7 worm cellular contexts compared by ENCODE assay signal in genomic region chrX:6250272-6250752, ce11.
TF ChIP-seq lines count a peak whose summit lies in the region.

No protein-coding gene starts in this region.

TF ChIP-seq in whole organism, L1 larva, 84 proteins besides CTCF, POLR2A, EP300 and RAD21 (continues in another document):
- TF ChIP-seq lin-14 (GFP tag; optimal IDR thresholded peaks at IDR 0.05; lab: Kevin White, UChicago) (peak; percentile 92), lsy-2 (tag; optimal IDR thresholded peaks at IDR 0.05; lab: Kevin White, UChicago) (peak; percentile 11 to 47), nhr-90 (tag; optimal IDR thresholded peaks at IDR 0.05; lab: Kevin White, UChicago; ENCODE audit: poor library complexity) (peak; percentile 76), nhr-85 (tag; lab: Kevin White, UChicago) (peak; percentile 97), blmp-1 (tag; optimal IDR thresholded peaks at IDR 0.05; lab: Kevin White, UChicago) (peak; percentile 72), mep-1 (tag; optimal IDR thresholded peaks at IDR 0.05; lab: Kevin White, UChicago) (peak; percentile 84), hlh-4 (tag; optimal IDR thresholded peaks at IDR 0.05; lab: Kevin White, UChicago) (no peak), unc-30 (tag; optimal IDR thresholded peaks at IDR 0.05; lab: Kevin White, UChicago) (no peak), rnt-1 (tag; optimal IDR thresholded peaks at IDR 0.05; lab: Kevin White, UChicago) (peak; percentile 82), lir-3 (tag; optimal IDR thresholded peaks at IDR 0.05; lab: Kevin White, UChicago; ENCODE audit: poor library complexity) (no peak), nhr-20 (tag; optimal IDR thresholded peaks at IDR 0.05; lab: Kevin White, UChicago) (peak; percentile 84), zag-1 (tag; optimal IDR thresholded peaks at IDR 0.05; lab: Kevin White, UChicago) (no peak), lin-35 (GFP tag; optimal IDR thresholded peaks at IDR 0.05; lab: Kevin White, UChicago) (peak in 1 of 2 experiments; percentile 64)

TF ChIP-seq in whole organism, L2 larva, 48 proteins besides CTCF, POLR2A, EP300 and RAD21 (continues in another document):
- no peak for TF ChIP-seq Y55F3AM.14 (GFP tag; optimal IDR thresholded peaks at IDR 0.05; lab: Kevin White, UChicago)
- peak in 1 of 2 experiments; percentile 32 for TF ChIP-seq lsy-2 (tag; optimal IDR thresholded peaks at IDR 0.05; lab: Kevin White, UChicago)
- peak; percentile 42 for TF ChIP-seq crh-2 (tag; optimal IDR thresholded peaks at IDR 0.05; lab: Kevin White, UChicago)
- no peak for TF ChIP-seq skn-1 (tag; optimal IDR thresholded peaks at IDR 0.05; lab: Kevin White, UChicago)
- TF ChIP-seq dmd-4 (tag; optimal IDR thresholded peaks at IDR 0.05; lab: Kevin White, UChicago) = no peak
- TF ChIP-seq unc-55 (GFP tag; optimal IDR thresholded peaks at IDR 0.05; lab: Kevin White, UChicago) = peak; percentile 17
- no peak for TF ChIP-seq nhr-12 (tag; optimal IDR thresholded peaks at IDR 0.05; lab: Kevin White, UChicago)
- peak; percentile 70 for TF ChIP-seq sma-3 (GFP tag; optimal IDR thresholded peaks at IDR 0.05; lab: Kevin White, UChicago)
- no peak for TF ChIP-seq unc-62 (GFP tag; optimal IDR thresholded peaks at IDR 0.05; lab: Kevin White, UChicago)
- no peak for TF ChIP-seq lin-39 (tag; optimal IDR thresholded peaks at IDR 0.05; lab: Kevin White, UChicago)
- TF ChIP-seq alr-1 (tag; optimal IDR thresholded peaks at IDR 0.05; lab: Kevin White, UChicago) = no peak
- peak; percentile 8 for TF ChIP-seq lin-13 (GFP tag; optimal IDR thresholded peaks at IDR 0.05; lab: Kevin White, UChicago)
- TF ChIP-seq sem-4 (tag; optimal IDR thresholded peaks at IDR 0.05; lab: Kevin White, UChicago) = peak; percentile 75
- no peak for TF ChIP-seq nhr-6 (tag; optimal IDR thresholded peaks at IDR 0.05; lab: Kevin White, UChicago)

TF ChIP-seq in whole organism, L3 larva, 47 proteins besides CTCF, POLR2A, EP300 and RAD21 (continues in another document):
- TF ChIP-seq ceh-28 (tag; optimal IDR thresholded peaks at IDR 0.05; lab: Kevin White, UChicago) (no peak), fkh-10 (GFP tag; optimal IDR thresholded peaks at IDR 0.05; lab: Kevin White, UChicago) (no peak), ceh-82 (tag; optimal IDR thresholded peaks at IDR 0.05; lab: Kevin White, UChicago) (no peak), hmg-11 (tag; optimal IDR thresholded peaks at IDR 0.05; lab: Kevin White, UChicago) (no peak), zag-1 (tag; optimal IDR thresholded peaks at IDR 0.05; lab: Kevin White, UChicago) (no peak), nhr-67 (tag; optimal IDR thresholded peaks at IDR 0.05; lab: Kevin White, UChicago) (no peak), elt-1 (tag; optimal IDR thresholded peaks at IDR 0.05; lab: Kevin White, UChicago) (no peak), egl-27 (tag; optimal IDR thresholded peaks at IDR 0.05; lab: Kevin White, UChicago) (no peak), ztf-11 (tag; optimal IDR thresholded peaks at IDR 0.05; lab: Kevin White, UChicago) (no peak), nhr-237 (tag; optimal IDR thresholded peaks at IDR 0.05; lab: Kevin White, UChicago) (no peak), pqm-1 (tag; optimal IDR thresholded peaks at IDR 0.05; lab: Kevin White, UChicago) (peak; percentile 18), nhr-11 (tag; optimal IDR thresholded peaks at IDR 0.05; lab: Kevin White, UChicago) (no peak), sea-2 (GFP tag; optimal IDR thresholded peaks at IDR 0.05; lab: Kevin White, UChicago) (no peak), fos-1 (tag; optimal IDR thresholded peaks at IDR 0.05; lab: Kevin White, UChicago) (no peak), eor-1 (tag; optimal IDR thresholded peaks at IDR 0.05; lab: Kevin White, UChicago) (no peak)

TF ChIP-seq in whole organism, L4 larva, 104 proteins besides CTCF, POLR2A, EP300 and RAD21 (continues in another document):
- TF ChIP-seq ces-1 (GFP tag; optimal IDR thresholded peaks at IDR 0.05; lab: Kevin White, UChicago) (no peak), daf-16 (GFP tag; optimal IDR thresholded peaks at IDR 0.05; lab: Kevin White, UChicago) (no peak), daf-16 (tag; optimal IDR thresholded peaks at IDR 0.05; lab: Kevin White, UChicago) (peak; percentile 84), Y75B8A.6 (GFP tag; IDR thresholded peaks at IDR 0.05; lab: Robert Waterston, UW) (no peak), daf-8 (GFP tag; IDR thresholded peaks at IDR 0.05; lab: Robert Waterston, UW) (no peak), mxl-3 (GFP tag; optimal IDR thresholded peaks at IDR 0.05; lab: Kevin White, UChicago) (peak; percentile 8), nhr-41 (GFP tag; IDR thresholded peaks at IDR 0.05; lab: Robert Waterston, UW) (peak; percentile 41; the same call in 1 of the 2 replicates), daf-19 (GFP tag; conservative IDR thresholded peaks at IDR 0.05; lab: Robert Waterston, UW) (no peak), zip-11 (GFP tag; IDR thresholded peaks at IDR 0.05; lab: Robert Waterston, UW) (no peak), mep-1 (tag; optimal IDR thresholded peaks at IDR 0.05; lab: Kevin White, UChicago) (peak; percentile 75), skn-1 (tag; optimal IDR thresholded peaks at IDR 0.05; lab: Kevin White, UChicago) (no peak), lir-3 (tag; optimal IDR thresholded peaks at IDR 0.05; lab: Kevin White, UChicago) (no peak), tra-1 (GFP tag; IDR thresholded peaks at IDR 0.05; lab: Robert Waterston, UW) (peak; percentile 71), cey-2 (tag; optimal IDR thresholded peaks at IDR 0.05; lab: Kevin White, UChicago; ENCODE audit: borderline replicate concordance, insufficient read depth) (no peak)

TF ChIP-seq in whole organism, late embryonic, 69 proteins besides CTCF, POLR2A, EP300 and RAD21 (continues in another document):
- no peak for TF ChIP-seq mec-3 (tag; optimal IDR thresholded peaks at IDR 0.05; lab: Kevin White, UChicago; ENCODE audit: borderline replicate concordance)
- peak; percentile 25 for TF ChIP-seq tbx-2 (tag; optimal IDR thresholded peaks at IDR 0.05; lab: Kevin White, UChicago)
- TF ChIP-seq ttx-3 (tag; optimal IDR thresholded peaks at IDR 0.05; lab: Kevin White, UChicago) = no peak
- TF ChIP-seq pag-3 (tag; optimal IDR thresholded peaks at IDR 0.05; lab: Kevin White, UChicago; ENCODE audit: borderline replicate concordance) = no peak
- TF ChIP-seq ceh-18 (tag; optimal IDR thresholded peaks at IDR 0.05; lab: Kevin White, UChicago) = peak; percentile 73
- TF ChIP-seq unc-3 (GFP tag; conservative IDR thresholded peaks at IDR 0.05; lab: Robert Waterston, UW) = no peak
- TF ChIP-seq unc-3 (tag; optimal IDR thresholded peaks at IDR 0.05; lab: Kevin White, UChicago) = no peak
- TF ChIP-seq ceh-6 (GFP tag; optimal IDR thresholded peaks at IDR 0.05; lab: Kevin White, UChicago) = no peak
- TF ChIP-seq ceh-48 (tag; optimal IDR thresholded peaks at IDR 0.05; lab: Kevin White, UChicago) = no peak
- no peak for TF ChIP-seq unc-86 (tag; optimal IDR thresholded peaks at IDR 0.05; lab: Kevin White, UChicago)
- no peak for TF ChIP-seq hlh-15 (tag; optimal IDR thresholded peaks at IDR 0.05; lab: Kevin White, UChicago)
- TF ChIP-seq ceh-14 (tag; optimal IDR thresholded peaks at IDR 0.05; lab: Kevin White, UChicago) = no peak
- TF ChIP-seq hlh-6 (tag; optimal IDR thresholded peaks at IDR 0.05; lab: Kevin White, UChicago) = no peak
- no peak for TF ChIP-seq C08G9.2 (tag; optimal IDR thresholded peaks at IDR 0.05; lab: Kevin White, UChicago)
- no peak for TF ChIP-seq fax-1 (tag; optimal IDR thresholded peaks at IDR 0.05; lab: Kevin White, UChicago)

TF ChIP-seq in whole organism, mixed stage, embryonic, 35 proteins besides CTCF, POLR2A, EP300 and RAD21:
- TF ChIP-seq nhr-28 (tag; optimal IDR thresholded peaks at IDR 0.05; lab: Kevin White, UChicago) = no peak
- TF ChIP-seq elt-3 (tag; optimal IDR thresholded peaks at IDR 0.05; lab: Kevin White, UChicago) = peak; percentile 19
- TF ChIP-seq snpc-4 (tag; optimal IDR thresholded peaks at IDR 0.05; lab: Kevin White, UChicago) = no peak
- peak; percentile 48 for TF ChIP-seq unc-120 (tag; optimal IDR thresholded peaks at IDR 0.05; lab: Kevin White, UChicago; ENCODE audit: poor library complexity, severe bottlenecking)

TF ChIP-seq in whole organism, young adult, 124 proteins besides CTCF, POLR2A, EP300 and RAD21 (continues in another document):
- no peak for TF ChIP-seq Y53F4B.3 (GFP tag; IDR thresholded peaks at IDR 0.05; lab: Robert Waterston, UW)
- TF ChIP-seq sdz-38 (tag; optimal IDR thresholded peaks at IDR 0.05; lab: Kevin White, UChicago) = no peak
- no peak for TF ChIP-seq rec-8 (tag; optimal IDR thresholded peaks at IDR 0.05; lab: Kevin White, UChicago)
- no peak for TF ChIP-seq hsf-1 (GFP tag; IDR thresholded peaks at IDR 0.05; lab: Robert Waterston, UW)
- no peak for TF ChIP-seq egrh-3 (GFP tag; IDR thresholded peaks at IDR 0.05; lab: Robert Waterston, UW)
- no peak for TF ChIP-seq tbp1 (GFP tag; optimal IDR thresholded peaks at IDR 0.05; lab: Kevin White, UChicago)
- TF ChIP-seq akir-1 (GFP tag; optimal IDR thresholded peaks at IDR 0.05; lab: Kevin White, UChicago) = no peak
- TF ChIP-seq bed-2 (GFP tag; IDR thresholded peaks at IDR 0.05; lab: Robert Waterston, UW) = no peak
- TF ChIP-seq cebp-1 (GFP tag; IDR thresholded peaks at IDR 0.05; lab: Robert Waterston, UW) = no peak
- TF ChIP-seq cebp-1 (tag; optimal IDR thresholded peaks at IDR 0.05; lab: Kevin White, UChicago) = peak; percentile 49
- TF ChIP-seq unc-130 (GFP tag; optimal IDR thresholded peaks at IDR 0.05; lab: Kevin White, UChicago) = no peak
- no peak for TF ChIP-seq ceh-100 (GFP tag; IDR thresholded peaks at IDR 0.05; lab: Robert Waterston, UW)
- TF ChIP-seq xnd-1 (tag; optimal IDR thresholded peaks at IDR 0.05; lab: Kevin White, UChicago) = no peak
- TF ChIP-seq zfh-2 (GFP tag; conservative IDR thresholded peaks at IDR 0.05; lab: Robert Waterston, UW) = 0 out of 2 replicates have a peak, but pooled peaks have one; percentile 33
- TF ChIP-seq D2030.7 (GFP tag; IDR thresholded peaks at IDR 0.05; lab: Robert Waterston, UW) = no peak
- no peak for TF ChIP-seq hmg-20 (GFP tag; IDR thresholded peaks at IDR 0.05; lab: Robert Waterston, UW)
- TF ChIP-seq B0336.3 (GFP tag; IDR thresholded peaks at IDR 0.05; lab: Robert Waterston, UW) = 0 out of 2 replicates have a peak, but pooled peaks have one; percentile 29
- TF ChIP-seq egl-44 (GFP tag; IDR thresholded peaks at IDR 0.05; lab: Robert Waterston, UW) = no peak
- no peak for TF ChIP-seq ceh-79 (tag; optimal IDR thresholded peaks at IDR 0.05; lab: Kevin White, UChicago)
- TF ChIP-seq nhr-80 (tag; optimal IDR thresholded peaks at IDR 0.05; lab: Kevin White, UChicago) = peak; percentile 84
- TF ChIP-seq nfya-1 (tag; optimal IDR thresholded peaks at IDR 0.05; lab: Kevin White, UChicago; ENCODE audit: borderline replicate concordance, insufficient read depth) = no peak
- TF ChIP-seq somi-1 (GFP tag; optimal IDR thresholded peaks at IDR 0.05; lab: Kevin White, UChicago) = no peak
- no peak for TF ChIP-seq lin-26 (GFP tag; IDR thresholded peaks at IDR 0.05; lab: Robert Waterston, UW)
- TF ChIP-seq nfya-2 (GFP tag; IDR thresholded peaks at IDR 0.05; lab: Robert Waterston, UW) = no peak
- TF ChIP-seq chd-7 (tag; optimal IDR thresholded peaks at IDR 0.05; lab: Kevin White, UChicago) = no peak
- TF ChIP-seq cebp-2 (GFP tag; IDR thresholded peaks at IDR 0.05; lab: Robert Waterston, UW) = no peak
- no peak for TF ChIP-seq ztf-25 (GFP tag; IDR thresholded peaks at IDR 0.05; lab: Robert Waterston, UW)
